Worm (Caenorhabditis elegans): ENCODE measurements around the gene M18.6.

The M18.6 gene

DNA sequence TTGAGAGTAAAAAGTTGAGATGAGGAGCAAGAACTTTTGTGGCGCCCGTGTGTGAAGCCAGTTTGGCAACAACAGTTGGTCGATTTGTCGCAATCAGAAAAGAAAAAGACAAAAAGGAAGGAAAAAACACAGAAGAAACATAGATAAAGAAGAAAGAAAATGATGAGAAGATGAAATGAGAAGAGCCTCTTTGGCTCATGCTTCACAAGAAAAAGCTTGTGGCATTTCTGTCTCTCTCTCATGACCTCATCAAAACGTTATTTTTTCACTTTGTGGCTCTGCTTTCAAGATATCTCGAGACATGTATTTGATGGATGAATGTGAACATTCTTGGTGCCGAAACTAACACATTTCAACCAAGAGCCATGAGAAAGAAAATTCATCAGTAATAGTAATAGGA is 8.1 kb upstream of the M18.6 start (continued):
- peak in 1 of 2 experiments; percentile 10 for TF ChIP-seq unc-62 (GFP tag; optimal IDR thresholded peaks at IDR 0.05 in 1 of 2)
- no peak for TF ChIP-seq unc-62 (tag; optimal IDR thresholded peaks at IDR 0.05)
- TF ChIP-seq daf-8 (GFP tag; IDR thresholded peaks at IDR 0.05) = no peak
- peak in 1 of 2 experiments; percentile 21 for TF ChIP-seq daf-16 (GFP tag; optimal IDR thresholded peaks at IDR 0.05)
- TF ChIP-seq daf-16 (tag; optimal IDR thresholded peaks at IDR 0.05) = no peak
- peak; percentile 56 for TF ChIP-seq hlh-30 (tag; optimal IDR thresholded peaks at IDR 0.05; ENCODE audit: insufficient read depth)
- TF ChIP-seq jun-1 (tag; optimal IDR thresholded peaks at IDR 0.05) = no peak
- no peak for TF ChIP-seq dve-1 (tag; optimal IDR thresholded peaks at IDR 0.05; ENCODE audit: insufficient read depth)
- TF ChIP-seq ama-1 (optimal IDR thresholded peaks at IDR 0.05) = no peak
- no peak for TF ChIP-seq aly-2 (tag; optimal IDR thresholded peaks at IDR 0.05)
- TF ChIP-seq nhr-48 (tag; optimal IDR thresholded peaks at IDR 0.05) = no peak
- TF ChIP-seq T26A8.4 (GFP tag; IDR thresholded peaks at IDR 0.05) = no peak
- TF ChIP-seq nhr-76 (tag; optimal IDR thresholded peaks at IDR 0.05) = no peak
- TF ChIP-seq R02D3.7 (tag; optimal IDR thresholded peaks at IDR 0.05) = no peak
- no peak for TF ChIP-seq duxl-1 (tag; optimal IDR thresholded peaks at IDR 0.05; ENCODE audit: poor library complexity)

DNA sequence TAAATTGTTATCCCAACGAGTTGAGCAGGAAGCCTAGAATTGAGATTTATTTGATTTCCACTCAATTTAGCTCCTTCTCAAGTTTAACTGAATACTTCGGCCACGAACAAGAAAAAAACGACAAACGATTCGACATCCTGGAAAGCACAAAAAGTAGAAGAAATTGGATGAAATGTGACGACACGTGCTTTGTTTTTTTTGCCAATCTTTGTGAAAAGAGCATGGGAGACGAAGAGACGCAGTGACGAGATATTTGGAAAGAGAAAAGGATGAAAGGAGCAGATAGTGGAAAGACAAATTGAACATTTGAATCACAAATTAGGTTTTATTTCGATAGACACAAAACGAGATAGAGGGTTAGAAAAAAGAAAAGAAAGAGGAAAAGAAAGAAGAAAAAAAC is 6.6 kb upstream of the M18.6 start:
- TF ChIP-seq nhr-25 (tag; optimal IDR thresholded peaks at IDR 0.05; ENCODE audit: borderline replicate concordance, insufficient read depth) = no peak
- TF ChIP-seq F37D6.2 (tag; optimal IDR thresholded peaks at IDR 0.05) = no peak
- TF ChIP-seq ceh-32 (tag; optimal IDR thresholded peaks at IDR 0.05; ENCODE audit: poor library complexity) = no peak
- peak in 1 of 2 experiments; percentile 24 for TF ChIP-seq mdl-1 (tag; optimal IDR thresholded peaks at IDR 0.05)
- no peak for TF ChIP-seq F49E8.2 (tag; optimal IDR thresholded peaks at IDR 0.05; ENCODE audit: borderline replicate concordance)
- TF ChIP-seq nhr-102 (tag; optimal IDR thresholded peaks at IDR 0.05) = no peak
- no peak for TF ChIP-seq hif-1 (tag; optimal IDR thresholded peaks at IDR 0.05)
- TF ChIP-seq snpc-4 (tag; optimal IDR thresholded peaks at IDR 0.05) = no peak
- no peak for TF ChIP-seq daf-19 (GFP tag; conservative IDR thresholded peaks at IDR 0.05)
- no peak for TF ChIP-seq ZK337.2 (GFP tag; IDR thresholded peaks at IDR 0.05)
- peak in 1 of 2 experiments; percentile 32 for TF ChIP-seq lsy-2 (tag; optimal IDR thresholded peaks at IDR 0.05)
- TF ChIP-seq zfp-3 (GFP tag; conservative IDR thresholded peaks at IDR 0.05) = no peak
- TF ChIP-seq daf-8 (GFP tag; IDR thresholded peaks at IDR 0.05) = no peak
- TF ChIP-seq cey-2 (tag; optimal IDR thresholded peaks at IDR 0.05; ENCODE audit: borderline replicate concordance, insufficient read depth) = no peak
- TF ChIP-seq php-3 (GFP tag; IDR thresholded peaks at IDR 0.05) = no peak
- no peak for TF ChIP-seq mes-2 (tag; optimal IDR thresholded peaks at IDR 0.05; ENCODE audit: poor library complexity, severe bottlenecking)
- peak; percentile 50 for TF ChIP-seq fkh-10 (GFP tag; optimal IDR thresholded peaks at IDR 0.05)
- no peak for TF ChIP-seq daf-16 (GFP tag; optimal IDR thresholded peaks at IDR 0.05)
- no peak for TF ChIP-seq daf-16 (tag; optimal IDR thresholded peaks at IDR 0.05)
- TF ChIP-seq mep-1 (tag; optimal IDR thresholded peaks at IDR 0.05) = peak; percentile 17
- no peak for TF ChIP-seq Y5F2A.4 (GFP tag; optimal IDR thresholded peaks at IDR 0.05)
- TF ChIP-seq spr-1 (tag; optimal IDR thresholded peaks at IDR 0.05) = no peak
- TF ChIP-seq ama-1 (optimal IDR thresholded peaks at IDR 0.05) = peak; percentile 29
- TF ChIP-seq madf-5 (GFP tag; IDR thresholded peaks at IDR 0.05) = no peak
- no peak for TF ChIP-seq hmg-1.1 (GFP tag; IDR thresholded peaks at IDR 0.05)
- TF ChIP-seq ces-1 (GFP tag; optimal IDR thresholded peaks at IDR 0.05) = peak; percentile 28
- no peak for TF ChIP-seq aly-2 (tag; optimal IDR thresholded peaks at IDR 0.05)
- TF ChIP-seq hlh-30 (tag; optimal IDR thresholded peaks at IDR 0.05; ENCODE audit: insufficient read depth) = peak; percentile 34
- no peak for TF ChIP-seq mxl-2 (GFP tag; conservative IDR thresholded peaks at IDR 0.05)
- no peak for TF ChIP-seq dmd-8 (GFP tag; IDR thresholded peaks at IDR 0.05)
- TF ChIP-seq pha-4 (GFP tag; IDR thresholded peaks at IDR 0.05) = no peak
- no peak for TF ChIP-seq pha-4 (tag; optimal IDR thresholded peaks at IDR 0.05)
- no peak for TF ChIP-seq Y48G9A.11 (GFP tag; IDR thresholded peaks at IDR 0.05)
- TF ChIP-seq rbr-2 (tag; optimal IDR thresholded peaks at IDR 0.05) = peak; percentile 6
- no peak for TF ChIP-seq pqm-1 (tag; optimal IDR thresholded peaks at IDR 0.05)
- no peak for TF ChIP-seq nhr-6 (tag; optimal IDR thresholded peaks at IDR 0.05)
- no peak for TF ChIP-seq arid-1 (GFP tag; conservative IDR thresholded peaks at IDR 0.05)
- no peak for TF ChIP-seq saeg-2 (GFP tag; IDR thresholded peaks at IDR 0.05)
- TF ChIP-seq egl-43 (GFP tag; IDR thresholded peaks at IDR 0.05) = no peak
- no peak for TF ChIP-seq lir-3 (tag; optimal IDR thresholded peaks at IDR 0.05)
